Worm (Caenorhabditis elegans): ENCODE data around the gene irld-64.

DNA sequence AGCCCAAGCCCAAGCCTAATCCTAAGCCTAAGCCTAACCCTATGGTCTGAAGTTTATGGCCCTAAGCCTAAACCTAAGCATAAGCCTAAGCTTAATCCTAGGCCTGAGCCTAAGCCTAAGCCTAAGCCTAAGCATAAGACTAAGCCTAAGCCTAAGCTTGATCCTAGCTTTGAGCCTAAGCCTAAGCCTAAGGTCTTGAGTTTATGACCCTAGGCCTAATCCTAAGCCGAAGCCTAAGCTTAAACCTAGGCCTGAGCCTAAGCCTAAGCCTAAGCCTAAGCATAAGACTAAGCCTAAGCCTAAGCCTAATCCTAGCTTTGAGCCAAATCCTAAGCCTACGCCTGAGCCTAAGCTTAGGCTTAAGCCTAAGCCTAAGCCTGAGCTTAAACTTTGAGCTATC, 48.7 kb upstream of the irld-64 start:
- TF ChIP-seq F49E8.2 (tag; optimal IDR thresholded peaks at IDR 0.05; ENCODE audit: insufficient read depth) (no peak), cebp-2 (GFP tag; IDR thresholded peaks at IDR 0.05) (no peak), sea-2 (GFP tag; IDR thresholded peaks at IDR 0.05) (no peak), zim-3 (tag; optimal IDR thresholded peaks at IDR 0.05) (no peak), Y53F4B.3 (GFP tag; IDR thresholded peaks at IDR 0.05) (no peak), dpl-1 (GFP tag; optimal IDR thresholded peaks at IDR 0.05) (no peak), aptf-2 (GFP tag; conservative IDR thresholded peaks at IDR 0.05) (no peak), ets-4 (GFP tag; optimal IDR thresholded peaks at IDR 0.05) (no peak), egl-18 (GFP tag; IDR thresholded peaks at IDR 0.05) (no peak), lir-1 (GFP tag; conservative IDR thresholded peaks at IDR 0.05) (no peak), C06A6.2 (GFP tag; conservative IDR thresholded peaks at IDR 0.05) (no peak), let-526 (GFP tag; IDR thresholded peaks at IDR 0.05) (no peak)
